Worm (Caenorhabditis elegans) whole organism, late embryonic: ENCODE data around the gene fbxb-43.
"Not testable (repeated sequence)": the region's sequence is repeated elsewhere in the genome, so short reads cannot be mapped to it uniquely, and the experiment has no call there.

Source experiments
- C08G9.2 ChIP-seq: sonication (generic microtip); optimal IDR thresholded peaks from 2 replicates; lab custom pipeline; 2016; ENCODE audit warnings: mild to moderate bottlenecking, missing genetic modification characterization, moderate library complexity, missing compliant biosample characterization
- K09A11.1 ChIP-seq: sonication (generic microtip); optimal IDR thresholded peaks from 2 replicates; lab custom pipeline; 2017; ENCODE audit warnings: antibody characterized with exemption, mild to moderate bottlenecking, missing genetic modification characterization, missing compliant biosample characterization; ENCODE audit not compliant: insufficient read depth
- T23F11.4 ChIP-seq: fragments of 200-800 bp; sonication (Bioruptor generic); optimal IDR thresholded peaks from 2 replicates; lab custom pipeline; 2018; ENCODE audit warnings: mild to moderate bottlenecking, missing genetic modification characterization, missing compliant biosample characterization
- ahr-1 ChIP-seq: sonication (generic microtip); optimal IDR thresholded peaks from 2 replicates; lab custom pipeline; 2016; ENCODE audit warnings: missing genetic modification characterization, missing compliant biosample characterization
- ceh-14 ChIP-seq: sonication (generic microtip); optimal IDR thresholded peaks from 2 replicates; lab custom pipeline; 2016; ENCODE audit warnings: missing genotype, missing genetic modification characterization, missing compliant biosample characterization
- ceh-18 ChIP-seq: sonication (generic microtip); optimal IDR thresholded peaks from 2 replicates; lab custom pipeline; 2016; ENCODE audit warnings: missing genetic modification characterization, missing compliant biosample characterization
- ceh-2 ChIP-seq: sonication (generic microtip); optimal IDR thresholded peaks from 2 replicates; lab custom pipeline; 2016; ENCODE audit warnings: missing genotype, missing genetic modification characterization, missing compliant biosample characterization
- ceh-24 ChIP-seq: sonication (generic microtip); optimal IDR thresholded peaks from 2 replicates; lab custom pipeline; 2016; ENCODE audit warnings: mild to moderate bottlenecking, missing genetic modification characterization, missing compliant biosample characterization
- ceh-31 ChIP-seq: sonication (generic microtip); optimal IDR thresholded peaks from 2 replicates; lab custom pipeline; 2016; ENCODE audit warnings: missing genetic modification characterization, missing compliant biosample characterization
- dve-1 ChIP-seq: sonication (generic microtip); optimal IDR thresholded peaks from 2 replicates; lab custom pipeline; 2017; ENCODE audit warnings: antibody characterized with exemption, mild to moderate bottlenecking, missing genetic modification characterization, missing compliant biosample characterization
- elt-2 ChIP-seq: sonication (generic microtip); optimal IDR thresholded peaks from 2 replicates; lab custom pipeline; 2016; ENCODE audit warnings: missing genetic modification reagents, missing genetic modification characterization, missing compliant biosample characterization
- eyg-1 ChIP-seq: sonication (generic microtip); optimal IDR thresholded peaks from 2 replicates; lab custom pipeline; 2016; ENCODE audit warnings: missing genotype, missing genetic modification characterization, missing compliant biosample characterization
- fkh-10 ChIP-seq: fragments of 150-350 bp; optimal IDR thresholded peaks from 2 replicates; lab custom pipeline; 2014; ENCODE audit warnings: missing biosample characterization, missing genetic modification reagents, missing genetic modification characterization
- hlh-13 ChIP-seq: fragments of 200-800 bp; sonication (Bioruptor generic); optimal IDR thresholded peaks from 2 replicates; lab custom pipeline; 2018; ENCODE audit warnings: mild to moderate bottlenecking, missing genetic modification characterization, missing compliant biosample characterization
- hlh-15 ChIP-seq: sonication (generic microtip); optimal IDR thresholded peaks from 2 replicates; lab custom pipeline; 2016; ENCODE audit warnings: missing genetic modification characterization, missing compliant biosample characterization
- hlh-6 ChIP-seq: sonication (generic microtip); optimal IDR thresholded peaks from 2 replicates; lab custom pipeline; 2016; ENCODE audit warnings: missing genotype, missing genetic modification characterization, missing compliant biosample characterization
- mec-3 ChIP-seq: sonication (generic microtip); optimal IDR thresholded peaks from 2 replicates; lab custom pipeline; 2016; ENCODE audit warnings: borderline replicate concordance, missing genetic modification characterization, missing compliant biosample characterization
- nhr-11 ChIP-seq: fragments of 150-350 bp; optimal IDR thresholded peaks from 2 replicates; lab custom pipeline; 2014; ENCODE audit warnings: missing biosample characterization, missing genetic modification characterization
- odd-2 ChIP-seq: sonication (generic microtip); optimal IDR thresholded peaks from 2 replicates; lab custom pipeline; 2017; ENCODE audit warnings: antibody characterized with exemption, mild to moderate bottlenecking, missing genetic modification characterization, missing compliant biosample characterization
- pag-3 ChIP-seq: sonication (generic microtip); optimal IDR thresholded peaks from 2 replicates; lab custom pipeline; 2016; ENCODE audit warnings: missing compliant biosample characterization, missing genetic modification characterization, borderline replicate concordance
- pax-1 ChIP-seq: fragments of 150-350 bp; optimal IDR thresholded peaks from 2 replicates; lab custom pipeline; 2014; ENCODE audit warnings: missing biosample characterization, missing genetic modification characterization
- pha-2 ChIP-seq: sonication (generic microtip); optimal IDR thresholded peaks from 2 replicates; lab custom pipeline; 2017; ENCODE audit warnings: mild to moderate bottlenecking, missing genetic modification characterization, missing compliant biosample characterization
- pros-1 ChIP-seq: fragments of 150-350 bp; optimal IDR thresholded peaks from 2 replicates; lab custom pipeline; 2014; ENCODE audit warnings: missing biosample characterization, missing genetic modification reagents, missing genetic modification characterization
- sdc-2 ChIP-seq: sonication (generic microtip); optimal IDR thresholded peaks from 2 replicates; lab custom pipeline; 2016; ENCODE audit warnings: missing genotype, missing genetic modification characterization, missing compliant biosample characterization
- sox-2 ChIP-seq: fragments of 200-800 bp; sonication (Bioruptor generic); IDR thresholded peaks from 2 replicates; pipeline ENCODE4 v1.3.6; 2022; ENCODE audit warnings: missing genetic modification reagents, missing genetic modification characterization, missing compliant biosample characterization
- sox-4 ChIP-seq: sonication (generic microtip); optimal IDR thresholded peaks from 2 replicates; lab custom pipeline; 2017; ENCODE audit warnings: mild to moderate bottlenecking, missing genetic modification characterization, inconsistent platforms, missing compliant biosample characterization
- syd-9 ChIP-seq: sonication (generic microtip); optimal IDR thresholded peaks from 2 replicates; lab custom pipeline; 2016; ENCODE audit warnings: mild to moderate bottlenecking, missing genetic modification characterization, moderate library complexity, missing compliant biosample characterization
- ttx-3 ChIP-seq: sonication (generic microtip); optimal IDR thresholded peaks from 2 replicates; lab custom pipeline; 2016; ENCODE audit warnings: missing genetic modification reagents, missing genetic modification characterization, missing compliant biosample characterization
- unc-42 ChIP-seq: sonication (generic microtip); optimal IDR thresholded peaks from 2 replicates; lab custom pipeline; 2016; ENCODE audit warnings: missing genotype, missing genetic modification characterization, missing compliant biosample characterization
- unc-55 ChIP-seq: sonication (generic microtip); optimal IDR thresholded peaks from 2 replicates; lab custom pipeline; 2017; ENCODE audit warnings: missing biosample characterization, missing genetic modification reagents, missing genetic modification characterization
- unc-86 ChIP-seq: sonication (generic microtip); optimal IDR thresholded peaks from 2 replicates; lab custom pipeline; 2016; ENCODE audit warnings: missing genetic modification characterization, missing compliant biosample characterization
- ztf-16 ChIP-seq: sonication (generic microtip); optimal IDR thresholded peaks from 2 replicates; lab custom pipeline; 2017; ENCODE audit warnings: missing genetic modification characterization, missing compliant biosample characterization

Gene fbxb-43

ce11 chrII:1525498-1525897 lies 10.5 kb upstream of the fbxb-43 start, which contains the start of gene Y51H7BR.7:
Gene Y51H7BR.7 (minus strand): TSS chrII:1525598.
- TF ChIP-seq fkh-10 (GFP tag; lab: Kevin White, UChicago) (no peak), unc-42 (tag; lab: Kevin White, UChicago) (no peak), ahr-1 (no peak), ceh-14 (no peak), sdc-2 (tag; lab: Kevin White, UChicago) (no peak), pha-2 (tag; lab: Kevin White, UChicago) (no peak), unc-86 (tag; lab: Kevin White, UChicago) (no peak), hlh-6 (tag; lab: Kevin White, UChicago) (no peak), hlh-13 (GFP tag; lab: Kevin White, UChicago) (no peak)

DNA sequence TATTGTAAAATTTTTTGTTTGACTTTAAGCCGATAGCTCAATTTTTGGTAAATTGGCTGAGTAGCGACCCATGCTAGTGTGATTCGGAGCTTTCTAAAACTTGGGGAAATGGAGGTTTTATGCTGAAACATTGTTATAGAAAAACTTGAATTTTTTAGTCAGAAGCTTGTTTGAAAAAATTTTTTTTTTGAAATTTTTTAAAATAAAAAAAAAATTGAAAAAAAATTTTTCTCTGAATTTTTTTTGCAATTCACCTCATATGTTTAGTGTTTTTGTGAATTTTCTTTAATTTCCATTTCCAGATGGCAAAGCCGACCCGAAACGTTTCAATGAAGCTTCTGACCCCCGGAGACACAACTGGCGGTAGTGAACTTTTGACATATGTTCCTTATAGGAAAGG lies 7.0 kb upstream of the fbxb-43 start, which contains the start of gene Y51H7BR.4:
Gene Y51H7BR.4 (plus strand): TSS at position 301 of the 400 bp plus-strand sequence.
- TF ChIP-seq fkh-10 (GFP tag; lab: Kevin White, UChicago) = no peak
- no peak for TF ChIP-seq pax-1 (tag; lab: Kevin White, UChicago)
- no peak for TF ChIP-seq C08G9.2
- no peak for TF ChIP-seq sox-4 (tag; lab: Kevin White, UChicago)
- no peak for TF ChIP-seq elt-2
- no peak for TF ChIP-seq mec-3 (tag; lab: Kevin White, UChicago)
- no peak for TF ChIP-seq eyg-1
- TF ChIP-seq pag-3 (tag; lab: Kevin White, UChicago) = no peak
- TF ChIP-seq syd-9 (tag; lab: Kevin White, UChicago) = no peak
- TF ChIP-seq ceh-31 (tag; lab: Kevin White, UChicago) = no peak
- TF ChIP-seq unc-42 (tag; lab: Kevin White, UChicago) = no peak
- no peak for TF ChIP-seq ceh-24 (tag; lab: Kevin White, UChicago)
- TF ChIP-seq ztf-16 (tag; lab: Kevin White, UChicago) = no peak

- no peak for TF ChIP-seq hlh-13 (GFP tag; lab: Kevin White, UChicago)
These were observed 1.3 kb downstream of the fbxb-43 start, which contains the start of gene fbxb-42 for ce11 chrII:1537321-1537720. Gene fbxb-42 (plus strand): TSS chrII:1537621.

ce11 chrII:1538589-1538988 lies 2.6 kb downstream of the fbxb-43 start, which contains the start of gene fbxb-44:
Gene fbxb-44 (plus strand): TSS chrII:1538889.
- TF ChIP-seq fkh-10 (GFP tag; lab: Kevin White, UChicago) (no peak), sox-2 (GFP tag; lab: Robert Waterston, UW) (no peak), pax-1 (tag; lab: Kevin White, UChicago) (no peak), K09A11.1 (tag; lab: Kevin White, UChicago) (no peak), hlh-15 (no peak), T23F11.4 (GFP tag; lab: Kevin White, UChicago) (no peak), ceh-2 (tag; lab: Kevin White, UChicago) (no peak), ceh-18 (tag; lab: Kevin White, UChicago) (no peak), ttx-3 (tag; lab: Kevin White, UChicago) (no peak), nhr-11 (tag; lab: Kevin White, UChicago) (no peak), dve-1 (no peak), pha-2 (tag; lab: Kevin White, UChicago) (no peak), unc-55 (no peak), pros-1 (tag; lab: Kevin White, UChicago) (no peak)

DNA sequence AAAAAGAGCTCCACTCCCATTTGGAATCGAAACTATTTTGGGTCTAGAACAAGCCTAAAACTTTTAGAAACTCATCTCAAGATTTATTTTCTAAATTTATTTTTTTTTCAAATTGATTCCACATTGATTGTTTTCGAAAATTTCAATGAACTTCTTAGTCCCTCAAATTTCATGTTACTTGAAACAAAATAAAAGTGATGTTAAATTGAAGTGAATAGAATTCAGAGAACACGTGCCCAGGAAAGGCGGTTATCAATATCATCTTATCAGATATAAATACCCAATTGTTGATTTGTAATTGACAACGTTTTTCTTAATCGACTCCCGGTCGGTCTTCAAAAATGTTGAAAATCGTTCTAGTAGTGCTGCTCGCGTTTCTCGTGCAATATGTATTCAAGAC lies 4.6 kb downstream of the fbxb-43 start, which contains the start of gene poml-4:
Gene poml-4 (plus strand): TSS at position 301 of the 400 bp plus-strand sequence.
- TF ChIP-seq odd-2 (tag; lab: Kevin White, UChicago); nhr-11 (tag; lab: Kevin White, UChicago); ahr-1: not testable (repeated sequence)
